Worm (Caenorhabditis elegans) whole organism, late embryonic: Measurements from ENCODE around the gene nkb-2.

Source experiments
- C08G9.2 ChIP-seq: sonication (generic microtip); optimal IDR thresholded peaks from 2 replicates; lab custom pipeline; 2016; ENCODE audit warnings: mild to moderate bottlenecking, missing genetic modification characterization, moderate library complexity, missing compliant biosample characterization
- C38D4.7 ChIP-seq: fragments of 200-800 bp; sonication (Bioruptor generic); optimal IDR thresholded peaks from 2 replicates; lab custom pipeline; 2018; ENCODE audit warnings: mild to moderate bottlenecking, missing genetic modification characterization, moderate library complexity, missing compliant biosample characterization
- Y22D7AL.16 ChIP-seq: sonication (generic microtip); optimal IDR thresholded peaks from 2 replicates; lab custom pipeline; 2016; ENCODE audit warnings: missing genetic modification characterization, missing compliant biosample characterization
- ahr-1 ChIP-seq: sonication (generic microtip); optimal IDR thresholded peaks from 2 replicates; lab custom pipeline; 2016; ENCODE audit warnings: missing genetic modification characterization, missing compliant biosample characterization
- ceh-14 ChIP-seq: sonication (generic microtip); optimal IDR thresholded peaks from 2 replicates; lab custom pipeline; 2016; ENCODE audit warnings: missing genotype, missing genetic modification characterization, missing compliant biosample characterization
- ceh-18 ChIP-seq: sonication (generic microtip); optimal IDR thresholded peaks from 2 replicates; lab custom pipeline; 2016; ENCODE audit warnings: missing genetic modification characterization, missing compliant biosample characterization
- ceh-22 ChIP-seq: sonication (generic microtip); optimal IDR thresholded peaks from 2 replicates; lab custom pipeline; 2017; ENCODE audit warnings: missing biosample characterization, missing genetic modification characterization
- ceh-24 ChIP-seq: sonication (generic microtip); optimal IDR thresholded peaks from 2 replicates; lab custom pipeline; 2016; ENCODE audit warnings: mild to moderate bottlenecking, missing genetic modification characterization, missing compliant biosample characterization
- ceh-34 ChIP-seq: sonication (generic microtip); optimal IDR thresholded peaks from 2 replicates; lab custom pipeline; 2016; ENCODE audit warnings: mild to moderate bottlenecking, missing genetic modification characterization, missing compliant biosample characterization
- ceh-9 ChIP-seq: sonication (generic microtip); optimal IDR thresholded peaks from 2 replicates; lab custom pipeline; 2016; ENCODE audit warnings: mild to moderate bottlenecking, missing genetic modification characterization, inconsistent platforms, missing compliant biosample characterization
- che-1 ChIP-seq: sonication (generic microtip); optimal IDR thresholded peaks from 2 replicates; lab custom pipeline; 2016; ENCODE audit warnings: mild to moderate bottlenecking, missing genetic modification characterization, missing compliant biosample characterization
- dmd-4 ChIP-seq: sonication (generic microtip); optimal IDR thresholded peaks from 2 replicates; lab custom pipeline; 2016; ENCODE audit warnings: borderline replicate concordance, missing genetic modification characterization, missing compliant biosample characterization
- elt-2 ChIP-seq: sonication (generic microtip); optimal IDR thresholded peaks from 2 replicates; lab custom pipeline; 2016; ENCODE audit warnings: missing genetic modification reagents, missing genetic modification characterization, missing compliant biosample characterization
- ets-4 ChIP-seq: sonication (generic microtip); optimal IDR thresholded peaks from 2 replicates; lab custom pipeline; 2016; ENCODE audit warnings: missing genetic modification characterization, missing compliant biosample characterization
- eyg-1 ChIP-seq: sonication (generic microtip); optimal IDR thresholded peaks from 2 replicates; lab custom pipeline; 2016; ENCODE audit warnings: missing genotype, missing genetic modification characterization, missing compliant biosample characterization
- fax-1 ChIP-seq: sonication (generic microtip); optimal IDR thresholded peaks from 2 replicates; lab custom pipeline; 2016; ENCODE audit warnings: missing genotype, missing genetic modification characterization, missing compliant biosample characterization
- fkh-6 ChIP-seq: sonication (generic microtip); optimal IDR thresholded peaks from 2 replicates; lab custom pipeline; 2016; ENCODE audit warnings: missing genetic modification characterization, missing compliant biosample characterization
- gmeb-2 ChIP-seq: sonication (generic microtip); optimal IDR thresholded peaks from 2 replicates; lab custom pipeline; 2016; ENCODE audit warnings: missing genetic modification characterization, inconsistent platforms, missing compliant biosample characterization
- hlh-13 ChIP-seq: fragments of 200-800 bp; sonication (Bioruptor generic); optimal IDR thresholded peaks from 2 replicates; lab custom pipeline; 2018; ENCODE audit warnings: mild to moderate bottlenecking, missing genetic modification characterization, missing compliant biosample characterization
- hlh-30 ChIP-seq: sonication (generic microtip); optimal IDR thresholded peaks from 2 replicates; lab custom pipeline; 2017; ENCODE audit warnings: antibody characterized with exemption, missing genetic modification characterization, missing compliant biosample characterization; ENCODE audit not compliant: insufficient read depth
- hlh-6 ChIP-seq: sonication (generic microtip); optimal IDR thresholded peaks from 2 replicates; lab custom pipeline; 2016; ENCODE audit warnings: missing genotype, missing genetic modification characterization, missing compliant biosample characterization
- lim-6 ChIP-seq: sonication (generic microtip); optimal IDR thresholded peaks from 2 replicates; lab custom pipeline; 2016; ENCODE audit warnings: missing genetic modification characterization, missing compliant biosample characterization
- mec-3 ChIP-seq: sonication (generic microtip); optimal IDR thresholded peaks from 2 replicates; lab custom pipeline; 2016; ENCODE audit warnings: borderline replicate concordance, missing genetic modification characterization, missing compliant biosample characterization
- npax-4 ChIP-seq: sonication (generic microtip); optimal IDR thresholded peaks from 2 replicates; lab custom pipeline; 2016; ENCODE audit warnings: missing genetic modification characterization, missing compliant biosample characterization
- odd-2 ChIP-seq: sonication (generic microtip); optimal IDR thresholded peaks from 2 replicates; lab custom pipeline; 2017; ENCODE audit warnings: antibody characterized with exemption, mild to moderate bottlenecking, missing genetic modification characterization, missing compliant biosample characterization
- pha-2 ChIP-seq: sonication (generic microtip); optimal IDR thresholded peaks from 2 replicates; lab custom pipeline; 2017; ENCODE audit warnings: mild to moderate bottlenecking, missing genetic modification characterization, missing compliant biosample characterization
- pha-4 ChIP-seq: fragments of 150-350 bp; optimal IDR thresholded peaks from 2 replicates; lab custom pipeline; 2018; ENCODE audit warnings: missing biosample characterization, missing genetic modification reagents, missing genetic modification characterization
- pqm-1 ChIP-seq: sonication (generic microtip); optimal IDR thresholded peaks from 2 replicates; lab custom pipeline; 2016; ENCODE audit warnings: missing genetic modification characterization, missing compliant biosample characterization
- pros-1 ChIP-seq: fragments of 150-350 bp; optimal IDR thresholded peaks from 2 replicates; lab custom pipeline; 2014; ENCODE audit warnings: missing biosample characterization, missing genetic modification reagents, missing genetic modification characterization
- ref-2 ChIP-seq: sonication (generic microtip); optimal IDR thresholded peaks from 2 replicates; lab custom pipeline; 2016; ENCODE audit warnings: missing genetic modification characterization, missing compliant biosample characterization
- rnt-1 ChIP-seq: sonication (generic microtip); optimal IDR thresholded peaks from 2 replicates; lab custom pipeline; 2016; ENCODE audit warnings: missing genetic modification characterization, missing compliant biosample characterization
- sox-2 ChIP-seq: fragments of 200-800 bp; sonication (Bioruptor generic); IDR thresholded peaks from 2 replicates; pipeline ENCODE4 v1.3.6; 2022; ENCODE audit warnings: missing genetic modification reagents, missing genetic modification characterization, missing compliant biosample characterization
- sox-4 ChIP-seq: sonication (generic microtip); optimal IDR thresholded peaks from 2 replicates; lab custom pipeline; 2017; ENCODE audit warnings: mild to moderate bottlenecking, missing genetic modification characterization, inconsistent platforms, missing compliant biosample characterization
- tbx-2 ChIP-seq: sonication (generic microtip); optimal IDR thresholded peaks from 2 replicates; lab custom pipeline; 2016; ENCODE audit warnings: missing genetic modification characterization, missing compliant biosample characterization
- ttx-3 ChIP-seq: sonication (generic microtip); optimal IDR thresholded peaks from 2 replicates; lab custom pipeline; 2016; ENCODE audit warnings: missing genetic modification reagents, missing genetic modification characterization, missing compliant biosample characterization
- unc-42 ChIP-seq: sonication (generic microtip); optimal IDR thresholded peaks from 2 replicates; lab custom pipeline; 2016; ENCODE audit warnings: missing genotype, missing genetic modification characterization, missing compliant biosample characterization
- zip-5 ChIP-seq: sonication (generic microtip); optimal IDR thresholded peaks from 2 replicates; lab custom pipeline; 2016; ENCODE audit warnings: missing genetic modification characterization, missing compliant biosample characterization

Gene nkb-2

DNA sequence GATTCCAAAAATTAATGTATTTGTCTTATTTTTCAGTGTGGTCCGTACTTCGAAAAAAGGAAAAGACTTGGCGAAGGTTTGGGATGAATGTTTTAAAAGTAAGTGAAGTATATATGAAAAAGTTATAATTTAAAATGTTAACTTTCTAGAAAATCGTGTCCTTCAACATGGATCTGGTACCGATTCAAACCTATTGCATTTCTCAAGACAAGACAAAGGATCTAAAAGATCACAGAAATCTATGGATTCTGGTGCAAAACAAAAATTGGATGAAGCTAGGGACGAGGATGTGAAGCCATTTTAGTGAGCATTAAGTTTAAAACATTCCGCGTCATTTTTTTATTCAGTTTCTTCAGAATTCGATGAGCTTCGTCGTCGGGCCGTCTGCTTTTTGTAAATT lies 35.8 kb upstream of the nkb-2 start, which contains the start of gene zim-2:
Gene zim-2 (plus strand): TSS at position 301 of the 400 bp plus-strand sequence.
- TF ChIP-seq sox-2 (no peak), C38D4.7 (GFP tag; lab: Kevin White, UChicago) (no peak), rnt-1 (tag; lab: Kevin White, UChicago) (no peak), odd-2 (tag; lab: Kevin White, UChicago) (no peak), Y22D7AL.16 (tag; lab: Kevin White, UChicago) (no peak), zip-5 (tag; lab: Kevin White, UChicago) (no peak), pha-2 (tag; lab: Kevin White, UChicago) (no peak), pros-1 (tag; lab: Kevin White, UChicago) (no peak), fax-1 (tag; lab: Kevin White, UChicago) (no peak), sox-4 (tag; lab: Kevin White, UChicago) (no peak), ceh-34 (tag; lab: Kevin White, UChicago) (no peak), hlh-6 (tag; lab: Kevin White, UChicago) (no peak), fkh-6 (tag; lab: Kevin White, UChicago) (no peak), tbx-2 (tag; lab: Kevin White, UChicago) (no peak), unc-42 (tag; lab: Kevin White, UChicago) (no peak), ceh-22 (tag; lab: Kevin White, UChicago) (no peak), pqm-1 (no peak), ets-4 (tag; lab: Kevin White, UChicago) (no peak), ceh-9 (no peak), hlh-30 (tag; lab: Kevin White, UChicago) (no peak)
- TF ChIP-seq, all 69 proteins: peak for 0

DNA sequence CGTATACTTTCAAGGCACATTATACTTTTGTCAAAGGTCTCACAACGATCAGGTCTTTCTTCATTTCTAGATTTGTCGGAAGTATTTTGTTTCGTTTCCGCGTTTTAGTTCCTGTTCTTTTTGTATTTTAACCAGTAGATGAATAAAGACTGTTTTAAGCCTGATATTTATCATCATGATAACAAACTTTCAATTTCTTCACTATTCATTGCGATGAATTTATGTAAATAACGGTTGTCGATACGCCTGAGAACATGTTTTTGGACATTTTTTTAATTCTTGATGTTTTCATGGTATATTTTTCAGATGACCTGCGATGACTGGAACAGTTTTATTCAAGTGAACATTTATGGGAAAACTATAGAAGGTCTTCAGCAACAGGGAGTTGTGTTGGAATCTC lies 32.3 kb upstream of the nkb-2 start, which contains the start of gene zim-3:
Gene zim-3 (plus strand): TSS at position 301 of the 400 bp plus-strand sequence.
- TF ChIP-seq hlh-13 (GFP tag; lab: Kevin White, UChicago) (no peak), fax-1 (tag; lab: Kevin White, UChicago) (no peak), ahr-1 (no peak), ceh-24 (no peak), tbx-2 (tag; lab: Kevin White, UChicago) (no peak), ceh-14 (tag; lab: Kevin White, UChicago) (no peak), eyg-1 (tag; lab: Kevin White, UChicago) (no peak), che-1 (tag; lab: Kevin White, UChicago) (no peak), ttx-3 (tag; lab: Kevin White, UChicago) (no peak), C08G9.2 (no peak), dmd-4 (tag; lab: Kevin White, UChicago) (no peak), ceh-22 (tag; lab: Kevin White, UChicago) (no peak), sox-4 (tag; lab: Kevin White, UChicago) (no peak), pha-4 (no peak), zip-5 (tag; lab: Kevin White, UChicago) (no peak), elt-2 (tag; lab: Kevin White, UChicago) (no peak), gmeb-2 (tag; lab: Kevin White, UChicago) (no peak), ceh-18 (tag; lab: Kevin White, UChicago) (no peak), npax-4 (tag; lab: Kevin White, UChicago) (no peak), pha-2 (tag; lab: Kevin White, UChicago) (no peak)

DNA sequence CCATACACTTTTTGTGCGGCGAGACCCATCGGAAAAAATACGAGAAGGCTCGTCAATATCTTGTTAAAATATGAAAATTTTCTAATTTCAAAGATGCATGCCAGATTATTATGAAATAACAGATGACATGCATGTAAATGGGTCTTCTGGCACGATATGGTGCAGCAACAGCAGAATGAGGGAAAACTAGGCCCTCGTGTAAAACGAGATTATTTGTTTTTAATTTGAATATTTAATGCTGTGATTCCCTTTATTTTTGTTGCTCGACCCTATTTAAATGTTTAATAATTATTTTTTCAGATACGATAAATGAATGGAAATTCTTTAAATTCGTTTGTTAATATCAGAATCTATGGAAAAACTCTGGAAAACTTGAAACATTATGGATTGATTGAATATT lies 29.1 kb upstream of the nkb-2 start, which contains the start of gene him-8:
Gene him-8 (plus strand): TSS at position 301 of the 400 bp plus-strand sequence.
- no peak for TF ChIP-seq ceh-9
- no peak for TF ChIP-seq pros-1 (tag; lab: Kevin White, UChicago)
- no peak for TF ChIP-seq unc-42 (tag; lab: Kevin White, UChicago)

DNA sequence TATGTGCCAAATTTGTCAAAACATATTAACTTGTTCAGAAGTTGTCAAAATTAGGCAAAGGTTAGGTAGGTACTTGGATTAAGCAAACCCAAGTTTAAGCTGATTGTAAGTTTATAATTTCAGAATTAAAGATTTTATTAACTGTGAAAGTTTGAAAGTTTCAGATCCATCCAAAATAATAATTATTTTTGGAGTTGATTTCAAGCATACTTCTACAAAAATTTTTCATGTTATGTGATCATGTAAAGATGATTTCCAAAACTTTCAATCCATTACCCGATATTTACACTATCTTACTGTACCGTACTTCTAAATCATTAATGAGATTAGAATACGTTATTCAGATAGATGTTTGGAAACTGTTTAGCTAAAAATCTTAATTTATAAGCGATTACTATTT lies 26.1 kb upstream of the nkb-2 start:
- no peak for TF ChIP-seq sox-2
- TF ChIP-seq mec-3 (tag; lab: Kevin White, UChicago), result no peak
- TF ChIP-seq ref-2 (tag; lab: Kevin White, UChicago), result no peak
- TF ChIP-seq fax-1 (tag; lab: Kevin White, UChicago), result no peak
- TF ChIP-seq lim-6 (tag; lab: Kevin White, UChicago), result no peak
- no peak for TF ChIP-seq C08G9.2
